Worm (Caenorhabditis elegans) whole organism, L1 larva: ENCODE measurements around the gene Y48C3A.18.

Source experiments
- C34B4.2 ChIP-seq: sonication (generic microtip); optimal IDR thresholded peaks from 2 replicates; lab custom pipeline; 2017; ENCODE audit warnings: mild to moderate bottlenecking, missing genetic modification characterization, missing compliant biosample characterization
- F16B12.6 ChIP-seq: fragments of 150-350 bp; optimal IDR thresholded peaks from 2 replicates; lab custom pipeline; 2014; ENCODE audit warnings: missing biosample characterization, missing genetic modification characterization
- Y116A8C.19 ChIP-seq: sonication (generic microtip); optimal IDR thresholded peaks from 2 replicates; lab custom pipeline; 2016; ENCODE audit warnings: missing compliant biosample characterization, missing genetic modification characterization, borderline replicate concordance
- alr-1 ChIP-seq: fragments of 200-800 bp; sonication (Bioruptor generic); optimal IDR thresholded peaks from 2 replicates; lab custom pipeline; 2018; ENCODE audit warnings: borderline replicate concordance, mild to moderate bottlenecking, missing genetic modification characterization, missing compliant biosample characterization
- aly-2 ChIP-seq: fragments of 150-350 bp; optimal IDR thresholded peaks from 2 replicates; lab custom pipeline; 2014; ENCODE audit warnings: missing biosample characterization, missing genetic modification characterization
- blmp-1 ChIP-seq: fragments of 150-350 bp; optimal IDR thresholded peaks from 2 replicates; lab custom pipeline; 2014; ENCODE audit warnings: missing biosample characterization, missing genetic modification characterization
- ceh-82 ChIP-seq, 3 experiments: fragments of 150-350 bp in 1 of 3; sonication (generic microtip) in 2 of 3; optimal IDR thresholded peaks; 2 replicates each; lab custom pipeline; 2014 to 2017; ENCODE audit warnings: missing biosample characterization in 3 of 3, missing genetic modification characterization in 3 of 3
- ceh-88 ChIP-seq: fragments of 200-800 bp; sonication (Bioruptor generic); IDR thresholded peaks from 2 replicates; pipeline ENCODE4 v1.3.6; 2022; ENCODE audit warnings: missing genetic modification characterization, missing compliant biosample characterization
- ces-1 ChIP-seq: fragments of 150-350 bp; optimal IDR thresholded peaks from 2 replicates; lab custom pipeline; 2014; ENCODE audit warnings: missing biosample characterization, missing genetic modification reagents, missing genetic modification characterization
- dsc-1 ChIP-seq: sonication (generic microtip); optimal IDR thresholded peaks from 2 replicates; lab custom pipeline; 2016; ENCODE audit warnings: mild to moderate bottlenecking, missing genetic modification characterization, missing compliant biosample characterization
- efl-1 ChIP-seq, 4 experiments: fragments of 150-350 bp; optimal IDR thresholded peaks in 3 of 4; peaks in 1 of 4; 1 replicate in 1 of 4; 2 replicates in 3 of 4; lab custom pipeline; 2014; ENCODE audit warnings: missing biosample characterization in 2 of 4, missing genetic modification characterization in 2 of 4, missing genetic modification reagents in 2 of 4
- efl-3 ChIP-seq: fragments of 200-800 bp; sonication (Bioruptor generic); optimal IDR thresholded peaks from 2 replicates; lab custom pipeline; 2018; ENCODE audit warnings: mild to moderate bottlenecking, missing genetic modification characterization, missing compliant biosample characterization
- egl-27 ChIP-seq, 2 experiments: fragments of 150-350 bp in 1 of 2; sonication (generic microtip); optimal IDR thresholded peaks; 3 replicates each; lab custom pipeline; 2017 to 2018; ENCODE audit warnings: missing biosample characterization in 2 of 2, missing genetic modification characterization in 2 of 2, missing genetic modification reagents in 2 of 2
- elt-2 ChIP-seq: sonication (generic microtip); optimal IDR thresholded peaks from 2 replicates; lab custom pipeline; 2016; ENCODE audit warnings: missing genetic modification characterization, mild to moderate bottlenecking, inconsistent platforms, missing compliant biosample characterization, missing genetic modification reagents
- elt-3 ChIP-seq, 6 experiments: fragments of 150-350 bp in 1 of 6; sonication (generic microtip); optimal IDR thresholded peaks; 2 replicates each; lab custom pipeline; 2017 to 2018; ENCODE audit warnings: missing biosample characterization in 6 of 6, missing genetic modification characterization in 6 of 6, inconsistent platforms in 1 of 6
- ets-5 ChIP-seq: fragments of 200-800 bp; sonication (Bioruptor generic); IDR thresholded peaks from 2 replicates; pipeline ENCODE4 v1.3.6; 2022; ENCODE audit warnings: missing genetic modification characterization, missing compliant biosample characterization
- fkh-10 ChIP-seq: sonication (generic microtip); optimal IDR thresholded peaks from 2 replicates; lab custom pipeline; 2017; ENCODE audit warnings: missing biosample characterization, missing genetic modification reagents, missing genetic modification characterization
- fos-1 ChIP-seq: fragments of 150-350 bp; optimal IDR thresholded peaks from 2 replicates; lab custom pipeline; 2014; ENCODE audit warnings: missing biosample characterization, missing genetic modification characterization
- hlh-17 ChIP-seq: fragments of 200-800 bp; sonication (Bioruptor generic); optimal IDR thresholded peaks from 2 replicates; lab custom pipeline; 2018; ENCODE audit warnings: missing genetic modification characterization, mild to moderate bottlenecking, missing compliant biosample characterization, moderate library complexity, borderline replicate concordance
- hlh-4 ChIP-seq: sonication (generic microtip); optimal IDR thresholded peaks from 2 replicates; lab custom pipeline; 2016; ENCODE audit warnings: mild to moderate bottlenecking, missing genetic modification characterization, missing compliant biosample characterization
- irx-1 ChIP-seq: sonication (generic microtip); optimal IDR thresholded peaks from 2 replicates; lab custom pipeline; 2016; ENCODE audit warnings: missing genetic modification characterization, missing compliant biosample characterization
- isw-1 ChIP-seq: fragments of 200-800 bp; sonication (Bioruptor generic); IDR thresholded peaks from 2 replicates; pipeline ENCODE4 v1.3.6; 2022; ENCODE audit warnings: missing genetic modification characterization, missing compliant biosample characterization
- jun-1 ChIP-seq: fragments of 150-350 bp; optimal IDR thresholded peaks from 2 replicates; lab custom pipeline; 2014; ENCODE audit warnings: missing biosample characterization, missing genetic modification reagents, missing genetic modification characterization
- lin-14 ChIP-seq: fragments of 200-800 bp; sonication (Bioruptor generic); optimal IDR thresholded peaks from 2 replicates; lab custom pipeline; 2018; ENCODE audit warnings: mild to moderate bottlenecking, missing genetic modification characterization, moderate library complexity, missing compliant biosample characterization
- lin-35 ChIP-seq, 2 experiments: fragments of 150-350 bp; optimal IDR thresholded peaks; 2 replicates each; lab custom pipeline; 2014; ENCODE audit warnings: missing biosample characterization in 2 of 2, missing genetic modification characterization in 2 of 2, missing genetic modification reagents in 2 of 2
- mef-2 ChIP-seq: fragments of 150-350 bp; optimal IDR thresholded peaks from 2 replicates; lab custom pipeline; 2014; ENCODE audit warnings: missing biosample characterization, missing genetic modification characterization
- mep-1 ChIP-seq: fragments of 150-350 bp; optimal IDR thresholded peaks from 2 replicates; lab custom pipeline; 2014; ENCODE audit warnings: missing biosample characterization, missing genetic modification characterization
- nhr-12 ChIP-seq: sonication (generic microtip); optimal IDR thresholded peaks from 2 replicates; lab custom pipeline; 2017; ENCODE audit warnings: missing biosample characterization, missing genetic modification characterization
- nhr-19 ChIP-seq: fragments of 200-800 bp; sonication (Bioruptor generic); conservative IDR thresholded peaks from 2 replicates; pipeline ENCODE4 v1.3.6; 2022; ENCODE audit warnings: missing genetic modification characterization, missing compliant biosample characterization
- nhr-237 ChIP-seq: fragments of 150-350 bp; optimal IDR thresholded peaks from 2 replicates; lab custom pipeline; 2014; ENCODE audit warnings: missing biosample characterization, missing genetic modification characterization
- nhr-47 ChIP-seq: sonication (generic microtip); optimal IDR thresholded peaks from 2 replicates; lab custom pipeline; 2016; ENCODE audit warnings: mild to moderate bottlenecking, missing genetic modification characterization, moderate library complexity, missing compliant biosample characterization
- nhr-71 ChIP-seq: sonication (generic microtip); optimal IDR thresholded peaks from 2 replicates; lab custom pipeline; 2016; ENCODE audit warnings: mild to moderate bottlenecking, missing genetic modification characterization, moderate library complexity, missing compliant biosample characterization
- pag-3 ChIP-seq: sonication (generic microtip); optimal IDR thresholded peaks from 2 replicates; lab custom pipeline; 2017; ENCODE audit warnings: missing genetic modification characterization, mild to moderate bottlenecking, missing compliant biosample characterization, antibody characterized with exemption, borderline replicate concordance; ENCODE audit not compliant: insufficient read depth
- sptf-1 ChIP-seq: fragments of 150-350 bp; optimal IDR thresholded peaks from 2 replicates; lab custom pipeline; 2014; ENCODE audit warnings: missing biosample characterization, missing genetic modification characterization
- sup-37 ChIP-seq: fragments of 200-800 bp; sonication (Bioruptor generic); optimal IDR thresholded peaks from 2 replicates; lab custom pipeline; 2018; ENCODE audit warnings: mild to moderate bottlenecking, missing genetic modification characterization, missing compliant biosample characterization
- swsn-7 ChIP-seq: sonication (generic microtip); optimal IDR thresholded peaks from 2 replicates; lab custom pipeline; 2016; ENCODE audit warnings: missing genetic modification characterization, missing compliant biosample characterization
- tbx-2 ChIP-seq: sonication (generic microtip); optimal IDR thresholded peaks from 2 replicates; lab custom pipeline; 2016; ENCODE audit warnings: missing genetic modification characterization, missing compliant biosample characterization
- tlp-1 ChIP-seq: fragments of 150-350 bp; optimal IDR thresholded peaks from 2 replicates; lab custom pipeline; 2014; ENCODE audit warnings: missing biosample characterization, missing genetic modification characterization
- unc-130 ChIP-seq: fragments of 150-350 bp; optimal IDR thresholded peaks from 2 replicates; lab custom pipeline; 2017; ENCODE audit warnings: missing biosample characterization, missing genetic modification characterization, inconsistent platforms
- unc-30 ChIP-seq: sonication (generic microtip); optimal IDR thresholded peaks from 2 replicates; lab custom pipeline; 2017; ENCODE audit warnings: missing biosample characterization, missing genetic modification characterization
- unc-62 ChIP-seq: fragments of 150-350 bp; optimal IDR thresholded peaks from 2 replicates; lab custom pipeline; 2014; ENCODE audit warnings: missing biosample characterization, missing genetic modification reagents, missing genetic modification characterization
- unc-86 ChIP-seq: sonication (generic microtip); optimal IDR thresholded peaks from 2 replicates; lab custom pipeline; 2016; ENCODE audit warnings: missing genetic modification characterization, missing compliant biosample characterization
- vab-15 ChIP-seq: sonication (generic microtip); optimal IDR thresholded peaks from 2 replicates; lab custom pipeline; 2017; ENCODE audit warnings: missing genotype, mild to moderate bottlenecking, missing genetic modification characterization, missing compliant biosample characterization
- xbp-1 ChIP-seq: sonication (generic microtip); optimal IDR thresholded peaks from 2 replicates; lab custom pipeline; 2016; ENCODE audit warnings: missing genetic modification characterization, missing compliant biosample characterization
- zag-1 ChIP-seq: fragments of 150-350 bp; optimal IDR thresholded peaks from 2 replicates; lab custom pipeline; 2014; ENCODE audit warnings: missing biosample characterization, missing genetic modification characterization
- ztf-11 ChIP-seq, 2 experiments: sonication (generic microtip); optimal IDR thresholded peaks; 2 replicates each; lab custom pipeline; 2016 to 2017; ENCODE audit warnings: missing genetic modification characterization in 2 of 2, missing biosample characterization in 1 of 2, missing compliant biosample characterization in 1 of 2
- ztf-4 ChIP-seq: fragments of 150-350 bp; optimal IDR thresholded peaks from 2 replicates; lab custom pipeline; 2014; ENCODE audit warnings: missing biosample characterization, missing genetic modification characterization

Y48C3A.18 gene

ce11 chrII:13412335-13412734 lies at the start of gene Y48C3A.18:
Gene Y48C3A.18, plus strand, starts transcription at chrII:13412635.
- TF ChIP-seq alr-1 (no peak), jun-1 (tag; lab: Kevin White, UChicago) (no peak), tbx-2 (tag; lab: Kevin White, UChicago) (no peak), F16B12.6 (no peak)

ce11 chrII:13367784-13368183 lies 44.7 kb upstream of the Y48C3A.18 start:
- TF ChIP-seq hlh-4 (tag; lab: Kevin White, UChicago): no peak
- TF ChIP-seq ceh-82 (tag; optimal IDR thresholded peaks at IDR 0.05; lab: Kevin White, UChicago): no peak
- TF ChIP-seq swsn-7 (tag; lab: Kevin White, UChicago): no peak
- no peak for TF ChIP-seq Y116A8C.19 (tag; lab: Kevin White, UChicago)
- no peak for TF ChIP-seq lin-35 (GFP tag; optimal IDR thresholded peaks at IDR 0.05; lab: Kevin White, UChicago)
- no peak for TF ChIP-seq elt-3 (tag; optimal IDR thresholded peaks at IDR 0.05; lab: Kevin White, UChicago)
- no peak for TF ChIP-seq jun-1 (tag; lab: Kevin White, UChicago)
- no peak for TF ChIP-seq unc-86 (tag; lab: Kevin White, UChicago)
- no peak for TF ChIP-seq efl-1 (optimal IDR thresholded peaks at IDR 0.05; lab: Kevin White, UChicago)
- no peak for TF ChIP-seq efl-1 (GFP tag; optimal IDR thresholded peaks at IDR 0.05 in 1 of 2; lab: Kevin White, UChicago)
- TF ChIP-seq pag-3 (tag; lab: Kevin White, UChicago): no peak
- no peak for TF ChIP-seq lin-14
- no peak for TF ChIP-seq elt-2 (tag; lab: Kevin White, UChicago)
- TF ChIP-seq alr-1: no peak
- no peak for TF ChIP-seq vab-15 (tag; lab: Kevin White, UChicago)
- TF ChIP-seq ceh-88 (GFP tag; lab: Robert Waterston, UW): no peak
- TF ChIP-seq aly-2 (tag; lab: Kevin White, UChicago): no peak
- no peak for TF ChIP-seq unc-62
- no peak for TF ChIP-seq nhr-19

- no peak for TF ChIP-seq pag-3 (tag; lab: Kevin White, UChicago)
- TF ChIP-seq isw-1 (GFP tag; lab: Robert Waterston, UW): peak; percentile 67
- peak; percentile 97 for TF ChIP-seq mep-1 (tag; lab: Kevin White, UChicago)
- TF ChIP-seq nhr-19: peak; percentile 72; the same call in 1 of the 2 replicates
- TF ChIP-seq ztf-4 (tag; lab: Kevin White, UChicago): peak; percentile 70
- TF ChIP-seq mef-2: no peak
- no peak for TF ChIP-seq lin-14
- no peak for TF ChIP-seq hlh-4 (tag; lab: Kevin White, UChicago)
- TF ChIP-seq egl-27 (tag; optimal IDR thresholded peaks at IDR 0.05; lab: Kevin White, UChicago): no peak
- no peak for TF ChIP-seq nhr-71 (tag; lab: Kevin White, UChicago)
- TF ChIP-seq F16B12.6: peak; percentile 99
- peak; percentile 76 for TF ChIP-seq unc-86 (tag; lab: Kevin White, UChicago)
- TF ChIP-seq nhr-12: no peak
- no peak for TF ChIP-seq jun-1 (tag; lab: Kevin White, UChicago)
- peak; percentile 75 for TF ChIP-seq xbp-1 (tag; lab: Kevin White, UChicago)
- no peak for TF ChIP-seq nhr-237 (tag; lab: Kevin White, UChicago)
- TF ChIP-seq fos-1 (tag; lab: Kevin White, UChicago): peak; percentile 73
- TF ChIP-seq ceh-82 (tag; optimal IDR thresholded peaks at IDR 0.05; lab: Kevin White, UChicago): peak; percentile 74 to 82 (median 81)
- TF ChIP-seq elt-2 (tag; lab: Kevin White, UChicago): no peak
- no peak for TF ChIP-seq ces-1
- no peak for TF ChIP-seq ets-5
- TF ChIP-seq blmp-1: peak; percentile 67
- no peak for TF ChIP-seq vab-15 (tag; lab: Kevin White, UChicago)
- no peak for TF ChIP-seq nhr-47 (tag; lab: Kevin White, UChicago)
- TF ChIP-seq hlh-17 (GFP tag; lab: Kevin White, UChicago): no peak
- no peak for TF ChIP-seq efl-3 (GFP tag; lab: Kevin White, UChicago)
- no peak for TF ChIP-seq tlp-1 (tag; lab: Kevin White, UChicago)
- no peak for TF ChIP-seq dsc-1 (tag; lab: Kevin White, UChicago)
- TF ChIP-seq zag-1 (tag; lab: Kevin White, UChicago): no peak
- TF ChIP-seq sptf-1 (tag; lab: Kevin White, UChicago): no peak
- TF ChIP-seq C34B4.2 (tag; lab: Kevin White, UChicago): no peak
- TF ChIP-seq fkh-10 (GFP tag; lab: Kevin White, UChicago): no peak
- TF ChIP-seq unc-30 (tag; lab: Kevin White, UChicago): no peak
- TF ChIP-seq unc-130 (tag; lab: Kevin White, UChicago): peak; percentile 77
- TF ChIP-seq ceh-88 (GFP tag; lab: Robert Waterston, UW): peak; percentile 54
- TF ChIP-seq ztf-11 (tag; optimal IDR thresholded peaks at IDR 0.05; lab: Kevin White, UChicago): peak in 1 of 2 experiments; percentile 13
- peak; percentile 67 for TF ChIP-seq irx-1 (tag; lab: Kevin White, UChicago)
- peak; percentile 8 for TF ChIP-seq sup-37 (GFP tag; lab: Kevin White, UChicago)
Observed at ce11 chrII:13369231-13369630, 43.2 kb upstream of the Y48C3A.18 start, which contains the start of gene Y48C3A.20. Gene Y48C3A.20, plus strand, starts transcription at chrII:13369607.
